Fruit fly (Drosophila melanogaster) whole organism, adult: ENCODE measurements around the gene CG11693.

Source experiments
- CG11617 ChIP-seq: fragments of 200-800 bp; sonication (Bioruptor generic); optimal IDR thresholded peaks from 2 replicates; lab custom pipeline; 2017; ENCODE audit warnings: mild to moderate bottlenecking, missing biosample characterization, missing genetic modification reagents, missing genetic modification characterization
- CG12768 ChIP-seq: fragments of 200-800 bp; sonication (Bioruptor generic); optimal IDR thresholded peaks from 2 replicates; lab custom pipeline; 2017; ENCODE audit warnings: missing biosample characterization, missing genetic modification characterization, mild to moderate bottlenecking, moderate library complexity, missing genetic modification reagents
- CG14711 ChIP-seq: fragments of 200-800 bp; sonication (Bioruptor generic); optimal IDR thresholded peaks from 2 replicates; lab custom pipeline; 2018; ENCODE audit warnings: missing biosample characterization, mild to moderate bottlenecking, missing genetic modification characterization, moderate library complexity
- CG1620 ChIP-seq: fragments of 200-800 bp; sonication (Bioruptor generic); optimal IDR thresholded peaks from 2 replicates; lab custom pipeline; 2016; ENCODE audit warnings: missing biosample characterization, missing genetic modification characterization
- CG33017 ChIP-seq: fragments of 200-800 bp; sonication (Bioruptor generic); optimal IDR thresholded peaks from 2 replicates; lab custom pipeline; 2018; ENCODE audit warnings: missing biosample characterization, mild to moderate bottlenecking, missing genetic modification characterization, moderate library complexity
- CG5204 ChIP-seq: fragments of 200-800 bp; sonication (Bioruptor generic); optimal IDR thresholded peaks from 2 replicates; lab custom pipeline; 2016; ENCODE audit warnings: missing biosample characterization, missing genetic modification characterization
- CG7045 ChIP-seq: fragments of 200-800 bp; sonication (Bioruptor generic); optimal IDR thresholded peaks from 2 replicates; lab custom pipeline; 2017; ENCODE audit warnings: missing biosample characterization, mild to moderate bottlenecking, missing genetic modification characterization
- CG7101 ChIP-seq: fragments of 200-800 bp; sonication (Bioruptor generic); optimal IDR thresholded peaks from 2 replicates; lab custom pipeline; 2018; ENCODE audit warnings: missing biosample characterization, mild to moderate bottlenecking, missing genetic modification characterization, moderate library complexity
- Clk ChIP-seq: fragments of 200-800 bp; sonication (Bioruptor generic); optimal IDR thresholded peaks from 2 replicates; lab custom pipeline; 2017; ENCODE audit warnings: missing biosample characterization, missing genetic modification characterization
- Crg-1 ChIP-seq: fragments of 200-800 bp; sonication (Bioruptor generic); optimal IDR thresholded peaks from 2 replicates; lab custom pipeline; 2016; ENCODE audit warnings: missing biosample characterization, missing genetic modification characterization
- Hr96 ChIP-seq: fragments of 200-800 bp; sonication (Bioruptor generic); optimal IDR thresholded peaks from 2 replicates; lab custom pipeline; 2016; ENCODE audit warnings: missing biosample characterization, missing genetic modification characterization
- Mnt ChIP-seq: fragments of 200-800 bp; sonication (Bioruptor generic); optimal IDR thresholded peaks from 2 replicates; lab custom pipeline; 2016; ENCODE audit warnings: missing biosample characterization, mild to moderate bottlenecking, missing genetic modification characterization
- bab1 ChIP-seq: fragments of 200-800 bp; sonication (Bioruptor generic); optimal IDR thresholded peaks from 3 replicates; lab custom pipeline; 2019; ENCODE audit warnings: missing biosample characterization, mild to moderate bottlenecking, missing genetic modification characterization, moderate library complexity
- cic ChIP-seq: fragments of 200-800 bp; sonication (Bioruptor generic); optimal IDR thresholded peaks from 2 replicates; lab custom pipeline; 2017; ENCODE audit warnings: missing biosample characterization, mild to moderate bottlenecking, missing genetic modification characterization, moderate library complexity
- cnc ChIP-seq, 2 experiments: fragments of >200 bp; optimal IDR thresholded peaks; 2 replicates each; lab custom pipeline; 2017
- kay ChIP-seq: fragments of 200-800 bp; sonication (Bioruptor generic); peaks from one replicate; lab custom pipeline; 2016; ENCODE audit warnings: missing biosample characterization, missing genetic modification characterization, borderline replicate concordance
- ovo ChIP-seq: fragments of 200-800 bp; sonication (Bioruptor generic); optimal IDR thresholded peaks from 2 replicates; lab custom pipeline; 2016; ENCODE audit warnings: missing biosample characterization, missing genetic modification characterization
- pad ChIP-seq: fragments of 200-800 bp; sonication (Bioruptor generic); optimal IDR thresholded peaks from 3 replicates; lab custom pipeline; 2017; ENCODE audit warnings: missing biosample characterization, missing genetic modification characterization, mild to moderate bottlenecking, moderate library complexity, missing genetic modification reagents
- tj ChIP-seq: fragments of 200-800 bp; sonication (Bioruptor generic); optimal IDR thresholded peaks from 3 replicates; lab custom pipeline; 2017; ENCODE audit warnings: missing biosample characterization, mild to moderate bottlenecking, missing genetic modification characterization, moderate library complexity
- toe ChIP-seq: fragments of 200-800 bp; sonication (Bioruptor generic); optimal IDR thresholded peaks from 2 replicates; lab custom pipeline; 2016; ENCODE audit warnings: missing biosample characterization, missing genetic modification characterization

Gene CG11693

dm6 chr3R:8353994-8354393, 43.4 kb upstream of the CG11693 start:
- peak; percentile 39 for TF ChIP-seq CG5204 (GFP tag; lab: Kevin White, UChicago)
- peak; percentile 67 for TF ChIP-seq Hr96
- no peak for TF ChIP-seq kay (GFP tag; lab: Kevin White, UChicago)
- peak; percentile 45 for TF ChIP-seq toe (GFP tag; lab: Kevin White, UChicago)
- TF ChIP-seq CG12768, result peak; percentile 94

dm6 chr3R:8352961-8353728, 42.6 kb upstream of the CG11693 start:
- TF ChIP-seq kay (GFP tag; lab: Kevin White, UChicago), result peak; percentile 92
- no peak for TF ChIP-seq CG7045 (GFP tag; lab: Kevin White, UChicago)
- TF ChIP-seq CG12768, result peak; percentile 43
- no peak for TF ChIP-seq CG1620 (GFP tag; lab: Kevin White, UChicago)
- TF ChIP-seq cic (GFP tag; lab: Kevin White, UChicago), result peak; percentile 92
- no peak for TF ChIP-seq CG14711 (tag; lab: Kevin White, UChicago)
- no peak for TF ChIP-seq CG11617 (GFP tag; lab: Kevin White, UChicago)
- peak; percentile 40 for TF ChIP-seq toe (GFP tag; lab: Kevin White, UChicago)
- TF ChIP-seq cnc (optimal IDR thresholded peaks at IDR 0.05; lab: Kevin White, UChicago), result no peak
- TF ChIP-seq Mnt (GFP tag; lab: Kevin White, UChicago), result peak; percentile 51
- peak; percentile 62 for TF ChIP-seq tj (GFP tag; lab: Kevin White, UChicago)
- no peak for TF ChIP-seq bab1

- no peak for TF ChIP-seq cnc (optimal IDR thresholded peaks at IDR 0.05; lab: Kevin White, UChicago)
- TF ChIP-seq CG7101, result peak; percentile 7
- TF ChIP-seq tj (GFP tag; lab: Kevin White, UChicago), result peak; percentile 45
- no peak for TF ChIP-seq CG7045 (GFP tag; lab: Kevin White, UChicago)
- TF ChIP-seq cic (GFP tag; lab: Kevin White, UChicago), result peak; percentile 14
- TF ChIP-seq toe (GFP tag; lab: Kevin White, UChicago), result peak; percentile 63
- TF ChIP-seq CG12768, result peak; percentile 69
- no peak for TF ChIP-seq CG5204 (GFP tag; lab: Kevin White, UChicago)
- no peak for TF ChIP-seq Crg-1 (GFP tag; lab: Kevin White, UChicago)
- TF ChIP-seq bab1, result peak; percentile 46
- no peak for TF ChIP-seq ovo
- peak; percentile 21 for TF ChIP-seq Mnt (GFP tag; lab: Kevin White, UChicago)
- no peak for TF ChIP-seq Hr96
- no peak for TF ChIP-seq CG33017
- TF ChIP-seq Clk (GFP tag; lab: Kevin White, UChicago), result no peak
- TF ChIP-seq CG14711 (tag; lab: Kevin White, UChicago), result no peak
- peak; percentile 56 for TF ChIP-seq CG1620 (GFP tag; lab: Kevin White, UChicago)
- TF ChIP-seq kay (GFP tag; lab: Kevin White, UChicago), result no peak
- peak; percentile 18 for TF ChIP-seq pad (GFP tag; lab: Kevin White, UChicago)
- peak; percentile 45 for TF ChIP-seq CG11617 (GFP tag; lab: Kevin White, UChicago)
These were observed 39.0 kb upstream of the CG11693 start, which contains the start of gene Atg13 for dm6 chr3R:8349449-8350115. TSS of gene Atg13 (plus strand) at chr3R:8349815.

dm6 chr3R:8349106-8349448, 38.5 kb upstream of the CG11693 start:
- no peak for TF ChIP-seq CG1620 (GFP tag; lab: Kevin White, UChicago)
- no peak for TF ChIP-seq cnc (optimal IDR thresholded peaks at IDR 0.05; lab: Kevin White, UChicago)
- no peak for TF ChIP-seq tj (GFP tag; lab: Kevin White, UChicago)
- TF ChIP-seq Mnt (GFP tag; lab: Kevin White, UChicago), result no peak
- TF ChIP-seq CG11617 (GFP tag; lab: Kevin White, UChicago), result no peak
- TF ChIP-seq Clk (GFP tag; lab: Kevin White, UChicago), result no peak
- TF ChIP-seq CG7045 (GFP tag; lab: Kevin White, UChicago), result no peak
- TF ChIP-seq toe (GFP tag; lab: Kevin White, UChicago), result no peak
- no peak for TF ChIP-seq pad (GFP tag; lab: Kevin White, UChicago)
- no peak for TF ChIP-seq bab1
- no peak for TF ChIP-seq CG12768
- no peak for TF ChIP-seq ovo
- TF ChIP-seq Hr96, result no peak
- no peak for TF ChIP-seq CG7101
- no peak for TF ChIP-seq Crg-1 (GFP tag; lab: Kevin White, UChicago)
- no peak for TF ChIP-seq CG5204 (GFP tag; lab: Kevin White, UChicago)
- no peak for TF ChIP-seq CG14711 (tag; lab: Kevin White, UChicago)
- TF ChIP-seq cic (GFP tag; lab: Kevin White, UChicago), result no peak

- TF ChIP-seq CG7045 (GFP tag; lab: Kevin White, UChicago) (no peak), tj (GFP tag; lab: Kevin White, UChicago) (no peak), Crg-1 (GFP tag; lab: Kevin White, UChicago) (no peak), CG11617 (GFP tag; lab: Kevin White, UChicago) (no peak), ovo (no peak), CG7101 (no peak), cnc (optimal IDR thresholded peaks at IDR 0.05; lab: Kevin White, UChicago) (no peak), Hr96 (no peak), Clk (GFP tag; lab: Kevin White, UChicago) (no peak), pad (GFP tag; lab: Kevin White, UChicago) (no peak), Mnt (GFP tag; lab: Kevin White, UChicago) (no peak), cic (GFP tag; lab: Kevin White, UChicago) (no peak), CG1620 (GFP tag; lab: Kevin White, UChicago) (no peak), CG5204 (GFP tag; lab: Kevin White, UChicago) (no peak), CG33017 (no peak), bab1 (no peak), CG12768 (no peak), CG14711 (tag; lab: Kevin White, UChicago) (no peak), kay (GFP tag; lab: Kevin White, UChicago) (no peak), toe (GFP tag; lab: Kevin White, UChicago) (no peak)
These were observed 37.3 kb upstream of the CG11693 start for dm6 chr3R:8347835-8348234.
